Worm (Caenorhabditis elegans) whole organism, late embryonic: ENCODE measurements around the gene T05A7.1.

Experiments used
- C08G9.2 ChIP-seq: sonication (generic microtip); optimal IDR thresholded peaks from 2 replicates; lab custom pipeline; 2016; ENCODE audit warnings: mild to moderate bottlenecking, missing genetic modification characterization, moderate library complexity, missing compliant biosample characterization
- C38D4.7 ChIP-seq: fragments of 200-800 bp; sonication (Bioruptor generic); optimal IDR thresholded peaks from 2 replicates; lab custom pipeline; 2018; ENCODE audit warnings: mild to moderate bottlenecking, missing genetic modification characterization, moderate library complexity, missing compliant biosample characterization
- F13H6.1 ChIP-seq: sonication (generic microtip); optimal IDR thresholded peaks from 2 replicates; lab custom pipeline; 2016; ENCODE audit warnings: missing genetic modification characterization, missing compliant biosample characterization
- T23F11.4 ChIP-seq: fragments of 200-800 bp; sonication (Bioruptor generic); optimal IDR thresholded peaks from 2 replicates; lab custom pipeline; 2018; ENCODE audit warnings: mild to moderate bottlenecking, missing genetic modification characterization, missing compliant biosample characterization
- Y22D7AL.16 ChIP-seq: sonication (generic microtip); optimal IDR thresholded peaks from 2 replicates; lab custom pipeline; 2016; ENCODE audit warnings: missing genetic modification characterization, missing compliant biosample characterization
- ceh-19 ChIP-seq: fragments of 200-800 bp; sonication (Bioruptor generic); optimal IDR thresholded peaks from 2 replicates; lab custom pipeline; 2018; ENCODE audit warnings: mild to moderate bottlenecking, missing genetic modification characterization, missing compliant biosample characterization
- ceh-22 ChIP-seq: sonication (generic microtip); optimal IDR thresholded peaks from 2 replicates; lab custom pipeline; 2017; ENCODE audit warnings: missing biosample characterization, missing genetic modification characterization
- ceh-34 ChIP-seq: sonication (generic microtip); optimal IDR thresholded peaks from 2 replicates; lab custom pipeline; 2016; ENCODE audit warnings: mild to moderate bottlenecking, missing genetic modification characterization, missing compliant biosample characterization
- ceh-48 ChIP-seq: sonication (generic microtip); optimal IDR thresholded peaks from 2 replicates; lab custom pipeline; 2016; ENCODE audit warnings: missing genetic modification characterization, inconsistent platforms, missing compliant biosample characterization
- che-1 ChIP-seq: sonication (generic microtip); optimal IDR thresholded peaks from 2 replicates; lab custom pipeline; 2016; ENCODE audit warnings: mild to moderate bottlenecking, missing genetic modification characterization, missing compliant biosample characterization
- dmd-4 ChIP-seq: sonication (generic microtip); optimal IDR thresholded peaks from 2 replicates; lab custom pipeline; 2016; ENCODE audit warnings: borderline replicate concordance, missing genetic modification characterization, missing compliant biosample characterization
- dve-1 ChIP-seq: sonication (generic microtip); optimal IDR thresholded peaks from 2 replicates; lab custom pipeline; 2017; ENCODE audit warnings: antibody characterized with exemption, mild to moderate bottlenecking, missing genetic modification characterization, missing compliant biosample characterization
- elt-2 ChIP-seq: sonication (generic microtip); optimal IDR thresholded peaks from 2 replicates; lab custom pipeline; 2016; ENCODE audit warnings: missing genetic modification reagents, missing genetic modification characterization, missing compliant biosample characterization
- elt-4 ChIP-seq: sonication (generic microtip); optimal IDR thresholded peaks from 2 replicates; lab custom pipeline; 2016; ENCODE audit warnings: missing genetic modification characterization, missing compliant biosample characterization
- fkh-10 ChIP-seq: fragments of 150-350 bp; optimal IDR thresholded peaks from 2 replicates; lab custom pipeline; 2014; ENCODE audit warnings: missing biosample characterization, missing genetic modification reagents, missing genetic modification characterization
- gmeb-2 ChIP-seq: sonication (generic microtip); optimal IDR thresholded peaks from 2 replicates; lab custom pipeline; 2016; ENCODE audit warnings: missing genetic modification characterization, inconsistent platforms, missing compliant biosample characterization
- hlh-30 ChIP-seq: sonication (generic microtip); optimal IDR thresholded peaks from 2 replicates; lab custom pipeline; 2017; ENCODE audit warnings: antibody characterized with exemption, missing genetic modification characterization, missing compliant biosample characterization; ENCODE audit not compliant: insufficient read depth
- hlh-6 ChIP-seq: sonication (generic microtip); optimal IDR thresholded peaks from 2 replicates; lab custom pipeline; 2016; ENCODE audit warnings: missing genotype, missing genetic modification characterization, missing compliant biosample characterization
- hlh-8 ChIP-seq: sonication (generic microtip); optimal IDR thresholded peaks from 2 replicates; lab custom pipeline; 2016; ENCODE audit warnings: missing genotype, missing genetic modification characterization, missing compliant biosample characterization
- lim-6 ChIP-seq: sonication (generic microtip); optimal IDR thresholded peaks from 2 replicates; lab custom pipeline; 2016; ENCODE audit warnings: missing genetic modification characterization, missing compliant biosample characterization
- lin-11 ChIP-seq: fragments of 200-800 bp; sonication (Bioruptor generic); optimal IDR thresholded peaks from 2 replicates; lab custom pipeline; 2018; ENCODE audit warnings: mild to moderate bottlenecking, missing genetic modification characterization, missing compliant biosample characterization
- nfya-1 ChIP-seq: sonication (generic microtip); optimal IDR thresholded peaks from 2 replicates; lab custom pipeline; 2017; ENCODE audit warnings: missing genetic modification characterization, mild to moderate bottlenecking, missing compliant biosample characterization, antibody characterized with exemption, moderate library complexity
- npax-4 ChIP-seq: sonication (generic microtip); optimal IDR thresholded peaks from 2 replicates; lab custom pipeline; 2016; ENCODE audit warnings: missing genetic modification characterization, missing compliant biosample characterization
- odd-2 ChIP-seq: sonication (generic microtip); optimal IDR thresholded peaks from 2 replicates; lab custom pipeline; 2017; ENCODE audit warnings: antibody characterized with exemption, mild to moderate bottlenecking, missing genetic modification characterization, missing compliant biosample characterization
- pat-9 ChIP-seq: fragments of 200-800 bp; sonication (Bioruptor generic); optimal IDR thresholded peaks from 2 replicates; lab custom pipeline; 2018; ENCODE audit warnings: mild to moderate bottlenecking, missing genetic modification characterization, moderate library complexity, missing compliant biosample characterization
- pax-1 ChIP-seq: fragments of 150-350 bp; optimal IDR thresholded peaks from 2 replicates; lab custom pipeline; 2014; ENCODE audit warnings: missing biosample characterization, missing genetic modification characterization
- pqm-1 ChIP-seq: sonication (generic microtip); optimal IDR thresholded peaks from 2 replicates; lab custom pipeline; 2016; ENCODE audit warnings: missing genetic modification characterization, missing compliant biosample characterization
- pros-1 ChIP-seq: fragments of 150-350 bp; optimal IDR thresholded peaks from 2 replicates; lab custom pipeline; 2014; ENCODE audit warnings: missing biosample characterization, missing genetic modification reagents, missing genetic modification characterization
- rnt-1 ChIP-seq: sonication (generic microtip); optimal IDR thresholded peaks from 2 replicates; lab custom pipeline; 2016; ENCODE audit warnings: missing genetic modification characterization, missing compliant biosample characterization
- sdc-2 ChIP-seq: sonication (generic microtip); optimal IDR thresholded peaks from 2 replicates; lab custom pipeline; 2016; ENCODE audit warnings: missing genotype, missing genetic modification characterization, missing compliant biosample characterization
- tbx-2 ChIP-seq: sonication (generic microtip); optimal IDR thresholded peaks from 2 replicates; lab custom pipeline; 2016; ENCODE audit warnings: missing genetic modification characterization, missing compliant biosample characterization
- unc-3 ChIP-seq, 2 experiments: fragments of 200-800 bp in 1 of 2; sonication (Bioruptor generic) in 1 of 2; sonication (generic microtip) in 1 of 2; conservative IDR thresholded peaks in 1 of 2; optimal IDR thresholded peaks in 1 of 2; 2 replicates each; pipeline versions ENCODE4 v1.3.6 to Lab custom; 2016 to 2022; ENCODE audit warnings: missing compliant biosample characterization in 2 of 2, missing genetic modification characterization in 2 of 2, missing genetic modification reagents in 1 of 2
- unc-55 ChIP-seq: sonication (generic microtip); optimal IDR thresholded peaks from 2 replicates; lab custom pipeline; 2017; ENCODE audit warnings: missing biosample characterization, missing genetic modification reagents, missing genetic modification characterization
- unc-86 ChIP-seq: sonication (generic microtip); optimal IDR thresholded peaks from 2 replicates; lab custom pipeline; 2016; ENCODE audit warnings: missing genetic modification characterization, missing compliant biosample characterization
- zip-5 ChIP-seq: sonication (generic microtip); optimal IDR thresholded peaks from 2 replicates; lab custom pipeline; 2016; ENCODE audit warnings: missing genetic modification characterization, missing compliant biosample characterization

Gene T05A7.1

ce11 chrII:4673242-4673641 is 4.8 kb upstream of the T05A7.1 start:
- TF ChIP-seq sdc-2 (no peak), pat-9 (tag; lab: Kevin White, UChicago) (no peak), hlh-6 (tag; lab: Kevin White, UChicago) (no peak), ceh-48 (tag; lab: Kevin White, UChicago) (no peak), T23F11.4 (GFP tag; lab: Kevin White, UChicago) (no peak)

DNA sequence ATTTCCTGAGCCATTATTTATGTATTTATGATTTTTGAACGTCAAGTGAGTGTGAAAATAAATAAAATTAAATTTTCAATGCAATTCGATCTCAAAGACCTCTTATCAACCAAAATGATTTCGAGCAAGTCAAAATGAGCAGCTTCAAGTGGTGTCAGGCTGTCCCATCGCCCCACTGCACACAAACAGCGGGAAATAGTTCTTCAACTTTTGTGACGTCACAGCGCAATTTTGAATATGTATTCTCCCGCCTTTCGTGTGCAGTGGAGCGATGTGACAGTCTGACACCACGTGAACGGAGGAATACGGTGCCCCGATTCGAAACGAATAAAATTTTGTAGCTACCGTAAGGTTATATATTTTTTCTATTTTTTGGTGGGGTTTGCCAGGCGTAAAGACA is 4.3 kb upstream of the T05A7.1 start:
- TF ChIP-seq hlh-30 (tag; lab: Kevin White, UChicago) (no peak), gmeb-2 (tag; lab: Kevin White, UChicago) (no peak), sdc-2 (no peak), unc-86 (tag; lab: Kevin White, UChicago) (no peak), ceh-34 (tag; lab: Kevin White, UChicago) (no peak), F13H6.1 (tag; lab: Kevin White, UChicago) (no peak), che-1 (tag; lab: Kevin White, UChicago) (no peak)

DNA sequence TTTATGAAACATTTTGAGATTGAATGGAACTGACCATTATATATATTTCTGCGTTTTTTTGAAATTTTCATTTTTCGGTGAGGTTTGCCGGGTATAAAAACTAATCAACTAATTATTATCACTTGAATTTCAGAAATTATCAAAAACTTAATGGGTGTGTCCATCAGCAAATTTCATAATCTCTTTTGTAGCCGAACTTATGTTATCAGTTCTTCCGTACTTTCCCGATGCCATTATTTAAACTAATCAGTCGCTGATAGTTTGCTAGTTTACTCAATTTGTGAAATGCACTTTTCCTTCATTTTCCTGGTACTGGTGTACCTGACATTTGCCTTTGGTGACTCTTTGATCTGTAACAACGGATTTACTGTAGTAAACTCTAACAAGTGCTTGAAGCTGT is 3.8 kb upstream of the T05A7.1 start:
- TF ChIP-seq tbx-2 (tag; lab: Kevin White, UChicago) (no peak), elt-2 (tag; lab: Kevin White, UChicago) (peak; percentile 64), pros-1 (tag; lab: Kevin White, UChicago) (no peak), nfya-1 (tag; lab: Kevin White, UChicago) (no peak), Y22D7AL.16 (tag; lab: Kevin White, UChicago) (no peak)

ce11 chrII:4675481-4675880 is 2.5 kb upstream of the T05A7.1 start, which contains the start of gene T05A7.3:
TSS of gene T05A7.3 (plus strand) at chrII:4675781.
- no peak for TF ChIP-seq nfya-1 (tag; lab: Kevin White, UChicago)
- no peak for TF ChIP-seq pax-1
- no peak for TF ChIP-seq rnt-1 (tag; lab: Kevin White, UChicago)
- no peak for TF ChIP-seq dve-1 (tag; lab: Kevin White, UChicago)
- TF ChIP-seq pqm-1 = no peak
- no peak for TF ChIP-seq C38D4.7 (GFP tag; lab: Kevin White, UChicago)
- TF ChIP-seq elt-4 (tag; lab: Kevin White, UChicago) = no peak
- TF ChIP-seq unc-86 (tag; lab: Kevin White, UChicago) = no peak
- TF ChIP-seq ceh-22 (tag; lab: Kevin White, UChicago) = no peak
- no peak for TF ChIP-seq lin-11

- no peak for TF ChIP-seq odd-2
- TF ChIP-seq unc-55 (GFP tag; lab: Kevin White, UChicago) = peak; percentile 67
These were observed 1.8 kb upstream of the T05A7.1 start for ce11 chrII:4676241-4676640.

DNA sequence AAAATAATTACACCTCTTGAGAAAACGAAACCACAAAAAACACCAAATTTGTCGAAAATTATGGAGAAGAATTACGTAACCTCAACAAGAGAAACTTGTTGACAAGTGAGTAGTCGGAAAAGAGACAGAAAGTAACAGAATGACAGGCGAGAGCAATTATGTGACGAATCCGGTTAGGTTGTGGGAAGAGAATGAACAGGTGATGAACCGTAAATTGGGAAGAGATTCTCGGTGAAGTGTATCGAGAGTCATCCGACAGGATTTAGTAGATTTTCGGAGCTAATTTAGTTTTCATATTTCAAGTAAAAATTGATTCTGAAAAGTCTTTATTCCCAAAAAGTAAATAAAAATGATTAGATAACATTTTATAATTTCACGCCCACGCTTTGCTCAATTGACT is 3.4 kb downstream of the T05A7.1 start, which contains the start of gene T05A7.7:
T05A7.7 (minus strand) TSS at position 101 of the 400 bp plus-strand sequence.
- no peak for TF ChIP-seq unc-55 (GFP tag; lab: Kevin White, UChicago)
- no peak for TF ChIP-seq ceh-19
- no peak for TF ChIP-seq sdc-2
- no peak for TF ChIP-seq fkh-10
- no peak for TF ChIP-seq unc-3 (GFP tag; conservative IDR thresholded peaks at IDR 0.05; lab: Robert Waterston, UW)
- no peak for TF ChIP-seq unc-3 (tag; optimal IDR thresholded peaks at IDR 0.05; lab: Kevin White, UChicago)
- no peak for TF ChIP-seq T23F11.4 (GFP tag; lab: Kevin White, UChicago)
- no peak for TF ChIP-seq lim-6 (tag; lab: Kevin White, UChicago)
- TF ChIP-seq hlh-8 (tag; lab: Kevin White, UChicago) = no peak
- TF ChIP-seq dmd-4 = no peak
- no peak for TF ChIP-seq C08G9.2 (tag; lab: Kevin White, UChicago)
- no peak for TF ChIP-seq zip-5 (tag; lab: Kevin White, UChicago)
- no peak for TF ChIP-seq pros-1 (tag; lab: Kevin White, UChicago)
- TF ChIP-seq npax-4 (tag; lab: Kevin White, UChicago) = no peak
